Fruit fly (Drosophila melanogaster): ENCODE data around the gene CG5418.

Gene CG5418

dm6 chr2L:12423106-12423836, 29.8 kb downstream of the CG5418 start, which contains the start of gene vir-1 (continued):
- peak; percentile 13 for TF ChIP-seq Deaf1 (tag; optimal IDR thresholded peaks at IDR 0.05)
- no peak for TF ChIP-seq aop (GFP tag; IDR thresholded peaks at IDR 0.05)
- no peak for TF ChIP-seq NK7.1 (GFP tag; optimal IDR thresholded peaks at IDR 0.05)
- no peak for TF ChIP-seq btn (GFP tag; optimal IDR thresholded peaks at IDR 0.05)

- TF ChIP-seq fu2 (GFP tag; optimal IDR thresholded peaks at IDR 0.05) (no peak), CG5953 (GFP tag; IDR thresholded peaks at IDR 0.05) (no peak), amos (GFP tag; IDR thresholded peaks at IDR 0.05; ENCODE audit: partially characterized antibody) (peak; percentile 34; the same call in 1 of the 2 replicates), Gsc (GFP tag; IDR thresholded peaks at IDR 0.05) (no peak), CG3065 (GFP tag; optimal IDR thresholded peaks at IDR 0.05) (no peak), eve (GFP tag; optimal IDR thresholded peaks at IDR 0.05) (no peak), esg (GFP tag; conservative IDR thresholded peaks at IDR 0.05) (no peak), cato (GFP tag; optimal IDR thresholded peaks at IDR 0.05; ENCODE audit: borderline replicate concordance) (no peak), CG3163 (GFP tag; optimal IDR thresholded peaks at IDR 0.05) (no peak), chn (GFP tag; optimal IDR thresholded peaks at IDR 0.05) (no peak), Ets65A (GFP tag) (peak; percentile 25), CG1602 (GFP tag; optimal IDR thresholded peaks at IDR 0.05) (no peak), CG11504 (tag; optimal IDR thresholded peaks at IDR 0.05) (peak; percentile 52), Dbx (GFP tag; IDR thresholded peaks at IDR 0.05) (no peak), CG3281 (GFP tag; optimal IDR thresholded peaks at IDR 0.05) (no peak), Bdp1 (GFP tag; optimal IDR thresholded peaks at IDR 0.05) (no peak), jing (GFP tag; optimal IDR thresholded peaks at IDR 0.05) (no peak), CG9437 (GFP tag; optimal IDR thresholded peaks at IDR 0.05) (no peak), rib (GFP tag; IDR thresholded peaks at IDR 0.05) (no peak), CrebB (tag; optimal IDR thresholded peaks at IDR 0.05) (no peak), Asciz (GFP tag; optimal IDR thresholded peaks at IDR 0.05) (no peak), CG11696 (GFP tag; IDR thresholded peaks at IDR 0.05) (no peak), z (GFP tag; IDR thresholded peaks at IDR 0.05) (peak; percentile 98), CG13624 (GFP tag; optimal IDR thresholded peaks at IDR 0.05) (no peak), CG17385 (GFP tag; optimal IDR thresholded peaks at IDR 0.05) (no peak), Doc2 (GFP tag; IDR thresholded peaks at IDR 0.05) (no peak), CG18619 (GFP tag; optimal IDR thresholded peaks at IDR 0.05) (no peak), CG7357 (GFP tag; IDR thresholded peaks at IDR 0.05) (no peak), CG4617 (GFP tag; optimal IDR thresholded peaks at IDR 0.05; ENCODE audit: borderline replicate concordance) (no peak), slp2 (GFP tag; optimal IDR thresholded peaks at IDR 0.05) (no peak), CG2678 (tag; optimal IDR thresholded peaks at IDR 0.05) (peak; percentile 35), CG12769 (tag; optimal IDR thresholded peaks at IDR 0.05) (peak; percentile 13), CkIIα-i1 (GFP tag; IDR thresholded peaks at IDR 0.05) (no peak), D19A (tag; optimal IDR thresholded peaks at IDR 0.05) (peak; percentile 95), stc (GFP tag; IDR thresholded peaks at IDR 0.05) (peak; percentile 26; the same call in 1 of the 2 replicates), CG7556 (GFP tag; optimal IDR thresholded peaks at IDR 0.05) (peak; percentile 31), CG7963 (GFP tag; IDR thresholded peaks at IDR 0.05; ENCODE audit: partially characterized antibody) (no peak), Hsf (GFP tag; optimal IDR thresholded peaks at IDR 0.05) (no peak), HLH4C (GFP tag; IDR thresholded peaks at IDR 0.05; ENCODE audit: partially characterized antibody) (peak; percentile 46; the same call in 2 of the 3 replicates), tgo (GFP tag; IDR thresholded peaks at IDR 0.05) (0 out of 3 replicates have a peak, but pooled peaks have one; percentile 20), da (GFP tag; optimal IDR thresholded peaks at IDR 0.05) (no peak), Mad (GFP tag; optimal IDR thresholded peaks at IDR 0.05) (no peak), CG6765 (GFP tag; optimal IDR thresholded peaks at IDR 0.05) (no peak)
Measured at dm6 chr2L:12421793-12422691, 31.0 kb downstream of the CG5418 start.
